Worm (Caenorhabditis elegans) whole organism, L1 larva: Measurements from ENCODE around the gene F59E12.1.

ENCODE experiments used
- C16A3.4 ChIP-seq: fragments of 150-350 bp; optimal IDR thresholded peaks from 2 replicates; lab custom pipeline; 2014; ENCODE audit warnings: missing biosample characterization, missing genetic modification characterization
- F16B12.6 ChIP-seq: fragments of 150-350 bp; optimal IDR thresholded peaks from 2 replicates; lab custom pipeline; 2014; ENCODE audit warnings: missing biosample characterization, missing genetic modification characterization
- Y116A8C.19 ChIP-seq: sonication (generic microtip); optimal IDR thresholded peaks from 2 replicates; lab custom pipeline; 2016; ENCODE audit warnings: missing compliant biosample characterization, missing genetic modification characterization, borderline replicate concordance
- aha-1 ChIP-seq: fragments of 150-350 bp; optimal IDR thresholded peaks from 2 replicates; lab custom pipeline; 2014; ENCODE audit warnings: missing biosample characterization, missing genetic modification characterization
- alr-1 ChIP-seq: fragments of 200-800 bp; sonication (Bioruptor generic); optimal IDR thresholded peaks from 2 replicates; lab custom pipeline; 2018; ENCODE audit warnings: borderline replicate concordance, mild to moderate bottlenecking, missing genetic modification characterization, missing compliant biosample characterization
- ama-1 ChIP-seq: fragments of 150-350 bp; optimal IDR thresholded peaks from 2 replicates; lab custom pipeline; 2014
- blmp-1 ChIP-seq: fragments of 150-350 bp; optimal IDR thresholded peaks from 2 replicates; lab custom pipeline; 2014; ENCODE audit warnings: missing biosample characterization, missing genetic modification characterization
- ceh-63 ChIP-seq: fragments of 200-800 bp; sonication (Bioruptor generic); optimal IDR thresholded peaks from 2 replicates; lab custom pipeline; 2018; ENCODE audit warnings: mild to moderate bottlenecking, missing genetic modification characterization, missing compliant biosample characterization
- ceh-8 ChIP-seq: fragments of 200-800 bp; sonication (Bioruptor generic); optimal IDR thresholded peaks from 2 replicates; lab custom pipeline; 2018; ENCODE audit warnings: mild to moderate bottlenecking, missing genetic modification characterization, moderate library complexity, missing compliant biosample characterization
- ceh-88 ChIP-seq: fragments of 200-800 bp; sonication (Bioruptor generic); IDR thresholded peaks from 2 replicates; pipeline ENCODE4 v1.3.6; 2022; ENCODE audit warnings: missing genetic modification characterization, missing compliant biosample characterization
- ceh-90 ChIP-seq: sonication (generic microtip); optimal IDR thresholded peaks from 2 replicates; lab custom pipeline; 2016; ENCODE audit warnings: missing genetic modification characterization, missing compliant biosample characterization
- ces-1 ChIP-seq: fragments of 150-350 bp; optimal IDR thresholded peaks from 2 replicates; lab custom pipeline; 2014; ENCODE audit warnings: missing biosample characterization, missing genetic modification reagents, missing genetic modification characterization
- efl-1 ChIP-seq, 4 experiments: fragments of 150-350 bp; optimal IDR thresholded peaks in 3 of 4; peaks in 1 of 4; 1 replicate in 1 of 4; 2 replicates in 3 of 4; lab custom pipeline; 2014; ENCODE audit warnings: missing biosample characterization in 2 of 4, missing genetic modification characterization in 2 of 4, missing genetic modification reagents in 2 of 4
- efl-3 ChIP-seq: fragments of 200-800 bp; sonication (Bioruptor generic); optimal IDR thresholded peaks from 2 replicates; lab custom pipeline; 2018; ENCODE audit warnings: mild to moderate bottlenecking, missing genetic modification characterization, missing compliant biosample characterization
- egl-13 ChIP-seq: sonication (generic microtip); optimal IDR thresholded peaks from 2 replicates; lab custom pipeline; 2016; ENCODE audit warnings: missing genotype, missing genetic modification reagents, missing genetic modification characterization, missing compliant biosample characterization
- elt-2 ChIP-seq: sonication (generic microtip); optimal IDR thresholded peaks from 2 replicates; lab custom pipeline; 2016; ENCODE audit warnings: missing genetic modification characterization, mild to moderate bottlenecking, inconsistent platforms, missing compliant biosample characterization, missing genetic modification reagents
- elt-3 ChIP-seq, 6 experiments: fragments of 150-350 bp in 1 of 6; sonication (generic microtip); optimal IDR thresholded peaks; 2 replicates each; lab custom pipeline; 2017 to 2018; ENCODE audit warnings: missing biosample characterization in 6 of 6, missing genetic modification characterization in 6 of 6, inconsistent platforms in 1 of 6
- fkh-4 ChIP-seq: sonication (generic microtip); optimal IDR thresholded peaks from 2 replicates; lab custom pipeline; 2016; ENCODE audit warnings: missing compliant biosample characterization, missing genetic modification characterization, borderline replicate concordance
- fkh-8 ChIP-seq: sonication (generic microtip); optimal IDR thresholded peaks from 2 replicates; lab custom pipeline; 2016; ENCODE audit warnings: mild to moderate bottlenecking, missing genetic modification characterization, missing compliant biosample characterization
- fos-1 ChIP-seq: fragments of 150-350 bp; optimal IDR thresholded peaks from 2 replicates; lab custom pipeline; 2014; ENCODE audit warnings: missing biosample characterization, missing genetic modification characterization
- hpl-2 ChIP-seq: fragments of 150-350 bp; optimal IDR thresholded peaks from 2 replicates; lab custom pipeline; 2014; ENCODE audit warnings: missing biosample characterization, missing genetic modification reagents, missing genetic modification characterization
- jun-1 ChIP-seq: fragments of 150-350 bp; optimal IDR thresholded peaks from 2 replicates; lab custom pipeline; 2014; ENCODE audit warnings: missing biosample characterization, missing genetic modification reagents, missing genetic modification characterization
- lin-15B ChIP-seq: fragments of 150-350 bp; sonication (generic microtip); optimal IDR thresholded peaks from 3 replicates; lab custom pipeline; 2014; ENCODE audit warnings: missing biosample characterization, missing genetic modification characterization
- lin-35 ChIP-seq, 2 experiments: fragments of 150-350 bp; optimal IDR thresholded peaks; 2 replicates each; lab custom pipeline; 2014; ENCODE audit warnings: missing biosample characterization in 2 of 2, missing genetic modification characterization in 2 of 2, missing genetic modification reagents in 2 of 2
- lin-39 ChIP-seq: fragments of 150-350 bp; optimal IDR thresholded peaks from 2 replicates; lab custom pipeline; 2014; ENCODE audit warnings: missing biosample characterization, missing genetic modification reagents, missing genetic modification characterization
- lir-3 ChIP-seq: sonication (generic microtip); optimal IDR thresholded peaks from 2 replicates; lab custom pipeline; 2016; ENCODE audit warnings: mild to moderate bottlenecking, missing genetic modification characterization, moderate library complexity, missing compliant biosample characterization; ENCODE audit not compliant: poor library complexity
- mab-9 ChIP-seq: fragments of 200-800 bp; sonication (Bioruptor generic); IDR thresholded peaks from 2 replicates; pipeline ENCODE4 v1.3.6; 2022; ENCODE audit warnings: missing genetic modification reagents, missing genetic modification characterization, missing compliant biosample characterization
- mep-1 ChIP-seq: fragments of 150-350 bp; optimal IDR thresholded peaks from 2 replicates; lab custom pipeline; 2014; ENCODE audit warnings: missing biosample characterization, missing genetic modification characterization
- nhr-12 ChIP-seq: sonication (generic microtip); optimal IDR thresholded peaks from 2 replicates; lab custom pipeline; 2017; ENCODE audit warnings: missing biosample characterization, missing genetic modification characterization
- nhr-237 ChIP-seq: fragments of 150-350 bp; optimal IDR thresholded peaks from 2 replicates; lab custom pipeline; 2014; ENCODE audit warnings: missing biosample characterization, missing genetic modification characterization
- nhr-28 ChIP-seq: fragments of 150-350 bp; optimal IDR thresholded peaks from 2 replicates; lab custom pipeline; 2014; ENCODE audit warnings: missing biosample characterization, missing genetic modification characterization
- nhr-71 ChIP-seq: sonication (generic microtip); optimal IDR thresholded peaks from 2 replicates; lab custom pipeline; 2016; ENCODE audit warnings: mild to moderate bottlenecking, missing genetic modification characterization, moderate library complexity, missing compliant biosample characterization
- nhr-76 ChIP-seq: sonication (generic microtip); optimal IDR thresholded peaks from 2 replicates; lab custom pipeline; 2017; ENCODE audit warnings: missing biosample characterization, missing genetic modification characterization
- nhr-77 ChIP-seq: fragments of 150-350 bp; optimal IDR thresholded peaks from 2 replicates; lab custom pipeline; 2014; ENCODE audit warnings: missing biosample characterization, missing genetic modification characterization
- nhr-85 ChIP-seq: sonication (generic microtip); peaks from one replicate; lab custom pipeline; 2016; ENCODE audit warnings: missing genetic modification characterization, inconsistent platforms, missing compliant biosample characterization
- nhr-90 ChIP-seq: sonication (generic microtip); optimal IDR thresholded peaks from 2 replicates; lab custom pipeline; 2016; ENCODE audit warnings: mild to moderate bottlenecking, missing genetic modification characterization, missing compliant biosample characterization; ENCODE audit not compliant: poor library complexity
- pag-3 ChIP-seq: sonication (generic microtip); optimal IDR thresholded peaks from 2 replicates; lab custom pipeline; 2017; ENCODE audit warnings: missing genetic modification characterization, mild to moderate bottlenecking, missing compliant biosample characterization, antibody characterized with exemption, borderline replicate concordance; ENCODE audit not compliant: insufficient read depth
- rnt-1 ChIP-seq: sonication (generic microtip); optimal IDR thresholded peaks from 2 replicates; lab custom pipeline; 2016; ENCODE audit warnings: mild to moderate bottlenecking, missing genetic modification characterization, moderate library complexity, missing compliant biosample characterization
- skn-1 ChIP-seq: fragments of 150-350 bp; optimal IDR thresholded peaks from 2 replicates; lab custom pipeline; 2014; ENCODE audit warnings: missing biosample characterization, missing genetic modification characterization
- snu-23 ChIP-seq: sonication (generic microtip); optimal IDR thresholded peaks from 2 replicates; lab custom pipeline; 2016; ENCODE audit warnings: missing genetic modification characterization, missing compliant biosample characterization
- sox-4 ChIP-seq: sonication (generic microtip); optimal IDR thresholded peaks from 2 replicates; lab custom pipeline; 2016; ENCODE audit warnings: missing genetic modification characterization, missing compliant biosample characterization
- sptf-1 ChIP-seq: fragments of 150-350 bp; optimal IDR thresholded peaks from 2 replicates; lab custom pipeline; 2014; ENCODE audit warnings: missing biosample characterization, missing genetic modification characterization
- tbx-2 ChIP-seq: sonication (generic microtip); optimal IDR thresholded peaks from 2 replicates; lab custom pipeline; 2016; ENCODE audit warnings: missing genetic modification characterization, missing compliant biosample characterization
- tlp-1 ChIP-seq: fragments of 150-350 bp; optimal IDR thresholded peaks from 2 replicates; lab custom pipeline; 2014; ENCODE audit warnings: missing biosample characterization, missing genetic modification characterization
- unc-62 ChIP-seq: fragments of 150-350 bp; optimal IDR thresholded peaks from 2 replicates; lab custom pipeline; 2014; ENCODE audit warnings: missing biosample characterization, missing genetic modification reagents, missing genetic modification characterization
- unc-86 ChIP-seq: sonication (generic microtip); optimal IDR thresholded peaks from 2 replicates; lab custom pipeline; 2016; ENCODE audit warnings: missing genetic modification characterization, missing compliant biosample characterization
- unc-98 ChIP-seq: fragments of 200-800 bp; sonication (Bioruptor generic); IDR thresholded peaks from 2 replicates; pipeline ENCODE4 v1.3.6; 2022; ENCODE audit warnings: missing genetic modification characterization, missing compliant biosample characterization
- vab-15 ChIP-seq: sonication (generic microtip); optimal IDR thresholded peaks from 2 replicates; lab custom pipeline; 2017; ENCODE audit warnings: missing genotype, mild to moderate bottlenecking, missing genetic modification characterization, missing compliant biosample characterization
- ztf-11 ChIP-seq, 2 experiments: sonication (generic microtip); optimal IDR thresholded peaks; 2 replicates each; lab custom pipeline; 2016 to 2017; ENCODE audit warnings: missing genetic modification characterization in 2 of 2, missing biosample characterization in 1 of 2, missing compliant biosample characterization in 1 of 2
- ztf-4 ChIP-seq: fragments of 150-350 bp; optimal IDR thresholded peaks from 2 replicates; lab custom pipeline; 2014; ENCODE audit warnings: missing biosample characterization, missing genetic modification characterization

Gene F59E12.1

DNA sequence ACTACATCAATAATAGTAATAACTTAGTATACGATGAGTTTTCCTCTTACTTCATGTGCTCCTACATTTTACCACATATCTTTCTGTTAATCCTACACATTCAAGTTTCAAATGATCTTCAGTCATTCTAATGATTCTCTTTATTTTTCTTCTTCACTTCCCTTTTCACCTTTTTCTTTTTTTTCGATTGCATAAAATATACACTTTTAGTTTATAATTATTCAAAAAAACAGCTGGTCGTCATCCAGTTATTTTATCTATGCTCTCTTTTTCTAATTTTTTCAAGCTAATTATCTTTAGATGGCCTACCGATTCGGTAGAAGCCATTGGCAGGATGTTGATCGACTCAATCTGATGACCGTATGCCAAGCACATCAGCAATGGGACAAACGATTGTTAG, at the start of gene F59E12.1:
F59E12.1 (plus strand) TSS at position 301 of the 400 bp plus-strand sequence.
- TF ChIP-seq lin-15B (tag; lab: Kevin White, UChicago) (no peak), blmp-1 (tag; lab: Kevin White, UChicago) (no peak), tlp-1 (tag; lab: Kevin White, UChicago) (no peak), unc-86 (no peak)
- TF ChIP-seq, all 84 proteins: peak for 0

DNA sequence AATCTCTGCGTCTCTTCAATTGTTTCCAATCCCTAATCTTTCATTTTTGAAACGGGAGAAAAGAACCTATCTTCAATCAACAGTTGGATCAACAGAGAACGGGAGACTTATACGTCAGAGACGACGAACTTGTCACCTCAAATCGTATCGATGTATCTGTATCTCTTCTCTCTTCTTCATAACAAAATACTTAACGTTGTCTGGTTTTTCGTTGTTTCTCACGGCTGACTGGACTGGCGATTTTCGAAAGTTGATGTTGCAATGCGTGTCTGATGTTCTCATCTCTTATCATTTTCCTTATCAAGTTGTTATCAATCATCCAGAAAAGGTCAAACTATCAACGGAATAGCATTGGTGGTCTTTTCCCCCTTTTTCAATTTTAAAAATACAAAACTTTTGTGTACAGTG, 48.8 kb upstream of the F59E12.1 start:
- TF ChIP-seq efl-3 (GFP tag; lab: Kevin White, UChicago): no peak
- TF ChIP-seq sox-4 (tag; lab: Kevin White, UChicago): no peak
- TF ChIP-seq ztf-4 (tag; lab: Kevin White, UChicago): peak; percentile 57
- TF ChIP-seq tbx-2 (tag; lab: Kevin White, UChicago): peak; percentile 74
- peak; percentile 29 for TF ChIP-seq mep-1
- no peak for TF ChIP-seq ama-1
- TF ChIP-seq C16A3.4 (tag; lab: Kevin White, UChicago): peak; percentile 56
- TF ChIP-seq ceh-63: no peak
- TF ChIP-seq blmp-1 (tag; lab: Kevin White, UChicago): peak; percentile 93
- TF ChIP-seq nhr-85: peak; percentile 100
- TF ChIP-seq ceh-88 (GFP tag; lab: Robert Waterston, UW): no peak
- TF ChIP-seq nhr-12 (tag; lab: Kevin White, UChicago): no peak
- TF ChIP-seq unc-62: no peak
- no peak for TF ChIP-seq unc-98
- peak; percentile 88 for TF ChIP-seq elt-2 (tag; lab: Kevin White, UChicago)
- TF ChIP-seq pag-3 (tag; lab: Kevin White, UChicago): no peak
- no peak for TF ChIP-seq fkh-4
- no peak for TF ChIP-seq unc-86
- no peak for TF ChIP-seq ceh-8 (GFP tag; lab: Kevin White, UChicago)
- TF ChIP-seq mab-9 (GFP tag; lab: Robert Waterston, UW): no peak
- no peak for TF ChIP-seq ztf-11 (tag; optimal IDR thresholded peaks at IDR 0.05; lab: Kevin White, UChicago)
- no peak for TF ChIP-seq egl-13 (tag; lab: Kevin White, UChicago)
- peak; percentile 11 to 38 for TF ChIP-seq efl-1 (optimal IDR thresholded peaks at IDR 0.05; lab: Kevin White, UChicago)
- TF ChIP-seq efl-1 (GFP tag; optimal IDR thresholded peaks at IDR 0.05 in 1 of 2; lab: Kevin White, UChicago): no peak
- TF ChIP-seq lin-39 (tag; lab: Kevin White, UChicago): no peak
- TF ChIP-seq lin-15B (tag; lab: Kevin White, UChicago): no peak
- no peak for TF ChIP-seq nhr-28 (tag; lab: Kevin White, UChicago)
- no peak for TF ChIP-seq skn-1
- TF ChIP-seq lin-35 (GFP tag; optimal IDR thresholded peaks at IDR 0.05; lab: Kevin White, UChicago): peak in 1 of 2 experiments; percentile 66
- no peak for TF ChIP-seq F16B12.6 (tag; lab: Kevin White, UChicago)
- no peak for TF ChIP-seq ceh-90
- no peak for TF ChIP-seq sptf-1 (tag; lab: Kevin White, UChicago)
- no peak for TF ChIP-seq fos-1 (tag; lab: Kevin White, UChicago)
- no peak for TF ChIP-seq lir-3 (tag; lab: Kevin White, UChicago)
- TF ChIP-seq jun-1 (tag; lab: Kevin White, UChicago): peak; percentile 35
- peak; percentile 76 to 99 (median 89) for TF ChIP-seq elt-3 (tag; optimal IDR thresholded peaks at IDR 0.05; lab: Kevin White, UChicago)
- peak; percentile 89 for TF ChIP-seq snu-23 (GFP tag; lab: Kevin White, UChicago)
- no peak for TF ChIP-seq hpl-2 (GFP tag; lab: Kevin White, UChicago)
- TF ChIP-seq aha-1 (tag; lab: Kevin White, UChicago): no peak
- no peak for TF ChIP-seq fkh-8 (tag; lab: Kevin White, UChicago)
- no peak for TF ChIP-seq Y116A8C.19 (tag; lab: Kevin White, UChicago)
- TF ChIP-seq ces-1: no peak
- peak; percentile 31 for TF ChIP-seq nhr-237 (tag; lab: Kevin White, UChicago)
- TF ChIP-seq vab-15 (tag; lab: Kevin White, UChicago): no peak
- TF ChIP-seq nhr-76 (tag; lab: Kevin White, UChicago): no peak
- peak; percentile 72 for TF ChIP-seq nhr-90 (tag; lab: Kevin White, UChicago)
- no peak for TF ChIP-seq alr-1 (tag; lab: Kevin White, UChicago)
- no peak for TF ChIP-seq nhr-77 (tag; lab: Kevin White, UChicago)
- no peak for TF ChIP-seq rnt-1
- TF ChIP-seq tlp-1 (tag; lab: Kevin White, UChicago): no peak
- TF ChIP-seq nhr-71: peak; percentile 87
